Worm (Caenorhabditis elegans) whole organism, young adult: ENCODE measurements around the gene sma-10.

ENCODE experiments used
- B0019.2 ChIP-seq: fragments of 200-800 bp; sonication (Bioruptor generic); conservative IDR thresholded peaks from 2 replicates; pipeline ENCODE4 v1.3.6; 2022; ENCODE audit warnings: missing genetic modification reagents, missing genetic modification characterization, missing compliant biosample characterization
- C06A6.2 ChIP-seq: fragments of 200-800 bp; sonication (Bioruptor generic); conservative IDR thresholded peaks from 2 replicates; pipeline ENCODE4 v1.3.6; 2022; ENCODE audit warnings: missing genetic modification characterization, missing compliant biosample characterization
- D2030.7 ChIP-seq: fragments of 200-800 bp; sonication (Bioruptor generic); IDR thresholded peaks from 2 replicates; pipeline ENCODE4 v1.3.6; 2022; ENCODE audit warnings: missing genetic modification reagents, missing genetic modification characterization, missing compliant biosample characterization
- F22D6.2 ChIP-seq: sonication (generic microtip); optimal IDR thresholded peaks from 2 replicates; lab custom pipeline; 2016; ENCODE audit warnings: mild to moderate bottlenecking, missing genetic modification characterization, missing compliant biosample characterization
- F37B4.10 ChIP-seq: fragments of 200-800 bp; sonication (Bioruptor generic); IDR thresholded peaks from 2 replicates; pipeline ENCODE4 v1.3.6; 2022; ENCODE audit warnings: missing genetic modification characterization, missing compliant biosample characterization
- F52B5.7 ChIP-seq: sonication (generic microtip); optimal IDR thresholded peaks from 2 replicates; lab custom pipeline; 2016; ENCODE audit warnings: mild to moderate bottlenecking, missing genetic modification characterization, missing compliant biosample characterization
- K11D2.4 ChIP-seq: fragments of 200-800 bp; sonication (Bioruptor generic); IDR thresholded peaks from 2 replicates; pipeline ENCODE4 v1.3.6; 2022; ENCODE audit warnings: missing genetic modification reagents, missing genetic modification characterization, missing compliant biosample characterization
- Y79H2A.3 ChIP-seq: fragments of 200-800 bp; sonication (Bioruptor generic); conservative IDR thresholded peaks from 2 replicates; pipeline ENCODE4 v1.3.6; 2022; ENCODE audit warnings: missing genetic modification reagents, missing genetic modification characterization, missing compliant biosample characterization
- Y95B8A.8 ChIP-seq: fragments of 200-800 bp; sonication (Bioruptor generic); IDR thresholded peaks from 2 replicates; pipeline ENCODE4 v1.3.6; 2022; ENCODE audit warnings: missing genetic modification reagents, missing genetic modification characterization, missing compliant biosample characterization
- ZK185.1 ChIP-seq: sonication (generic microtip); optimal IDR thresholded peaks from 2 replicates; lab custom pipeline; 2016; ENCODE audit warnings: mild to moderate bottlenecking, missing genetic modification characterization, missing compliant biosample characterization; ENCODE audit not compliant: poor library complexity, severe bottlenecking
- athp-1 ChIP-seq: sonication (generic microtip); optimal IDR thresholded peaks from 2 replicates; lab custom pipeline; 2017; ENCODE audit warnings: mild to moderate bottlenecking, missing genetic modification characterization, missing compliant biosample characterization
- attf-5 ChIP-seq: fragments of 200-800 bp; sonication (Bioruptor generic); optimal IDR thresholded peaks from 2 replicates; lab custom pipeline; 2018; ENCODE audit warnings: mild to moderate bottlenecking, missing genetic modification characterization, missing compliant biosample characterization
- ccch-3 ChIP-seq: fragments of 200-800 bp; sonication (Bioruptor generic); optimal IDR thresholded peaks from 2 replicates; lab custom pipeline; 2018; ENCODE audit warnings: mild to moderate bottlenecking, missing genetic modification characterization, missing compliant biosample characterization
- cebp-1 ChIP-seq, 2 experiments: fragments of 200-800 bp in 1 of 2; sonication (Bioruptor generic) in 1 of 2; sonication (generic microtip) in 1 of 2; IDR thresholded peaks in 1 of 2; optimal IDR thresholded peaks in 1 of 2; 2 replicates each; pipeline versions ENCODE4 v1.3.6 to Lab custom; 2017 to 2022; ENCODE audit warnings: missing compliant biosample characterization in 2 of 2, missing genetic modification characterization in 2 of 2, mild to moderate bottlenecking in 1 of 2, missing genetic modification reagents in 1 of 2, moderate library complexity in 1 of 2
- cebp-2 ChIP-seq: fragments of 200-800 bp; sonication (Bioruptor generic); IDR thresholded peaks from 2 replicates; pipeline ENCODE4 v1.3.6; 2022; ENCODE audit warnings: missing genetic modification characterization, missing compliant biosample characterization
- ceh-100 ChIP-seq: fragments of 200-800 bp; sonication (Bioruptor generic); IDR thresholded peaks from 2 replicates; pipeline ENCODE4 v1.3.6; 2022; ENCODE audit warnings: missing genetic modification reagents, missing genetic modification characterization, missing compliant biosample characterization
- ceh-40 ChIP-seq: fragments of 200-800 bp; sonication (Bioruptor generic); IDR thresholded peaks from 2 replicates; pipeline ENCODE4 v1.3.6; 2022; ENCODE audit warnings: missing genetic modification characterization, missing compliant biosample characterization
- ceh-79 ChIP-seq: sonication (generic microtip); optimal IDR thresholded peaks from 2 replicates; lab custom pipeline; 2017; ENCODE audit warnings: mild to moderate bottlenecking, missing genetic modification characterization, missing compliant biosample characterization
- dpff-1 ChIP-seq: sonication (generic microtip); optimal IDR thresholded peaks from 2 replicates; lab custom pipeline; 2017; ENCODE audit warnings: mild to moderate bottlenecking, missing genetic modification characterization, missing compliant biosample characterization
- efl-1 ChIP-seq: fragments of 150-350 bp; optimal IDR thresholded peaks from 2 replicates; lab custom pipeline; 2014; ENCODE audit warnings: missing biosample characterization, missing genetic modification reagents, missing genetic modification characterization
- egl-44 ChIP-seq: fragments of 200-800 bp; sonication (Bioruptor generic); IDR thresholded peaks from 2 replicates; pipeline ENCODE4 v1.3.6; 2022; ENCODE audit warnings: missing genetic modification reagents, missing genetic modification characterization, missing compliant biosample characterization
- ekl-4 ChIP-seq: fragments of 200-800 bp; sonication (Bioruptor generic); IDR thresholded peaks from 2 replicates; pipeline ENCODE4 v1.3.6; 2022; ENCODE audit warnings: missing genetic modification reagents, missing genetic modification characterization, missing compliant biosample characterization
- gei-17 ChIP-seq: fragments of 200-800 bp; sonication (Bioruptor generic); optimal IDR thresholded peaks from 2 replicates; lab custom pipeline; 2018; ENCODE audit warnings: mild to moderate bottlenecking, missing genetic modification characterization, missing compliant biosample characterization
- hlh-26 ChIP-seq: fragments of 200-800 bp; sonication (Bioruptor generic); conservative IDR thresholded peaks from 2 replicates; pipeline ENCODE4 v1.3.6; 2022; ENCODE audit warnings: missing genetic modification reagents, missing genetic modification characterization, missing compliant biosample characterization
- hsf-1 ChIP-seq: fragments of 200-800 bp; sonication (Bioruptor generic); IDR thresholded peaks from 2 replicates; pipeline ENCODE4 v1.3.6; 2022; ENCODE audit warnings: missing genetic modification reagents, missing genetic modification characterization, missing compliant biosample characterization
- lag-1 ChIP-seq: fragments of 200-800 bp; sonication (Bioruptor generic); IDR thresholded peaks from 2 replicates; pipeline ENCODE4 v1.3.6; 2022; ENCODE audit warnings: missing genetic modification reagents, missing genetic modification characterization, missing compliant biosample characterization
- let-526 ChIP-seq: fragments of 200-800 bp; sonication (Bioruptor generic); IDR thresholded peaks from 2 replicates; pipeline ENCODE4 v1.3.6; 2022; ENCODE audit warnings: missing genetic modification reagents, missing genetic modification characterization, missing compliant biosample characterization
- lin-40 ChIP-seq: sonication (generic microtip); optimal IDR thresholded peaks from 2 replicates; lab custom pipeline; 2016; ENCODE audit warnings: missing genetic modification characterization, mild to moderate bottlenecking, missing compliant biosample characterization, missing genotype, missing genetic modification reagents
- lin-54 ChIP-seq: fragments of 200-800 bp; sonication (Bioruptor generic); optimal IDR thresholded peaks from 2 replicates; lab custom pipeline; 2018; ENCODE audit warnings: mild to moderate bottlenecking, missing genetic modification characterization, missing compliant biosample characterization
- lsy-27 ChIP-seq: sonication (generic microtip); optimal IDR thresholded peaks from 2 replicates; lab custom pipeline; 2017; ENCODE audit warnings: missing genetic modification characterization, mild to moderate bottlenecking, missing compliant biosample characterization, antibody characterized with exemption, missing genotype, borderline replicate concordance; ENCODE audit not compliant: insufficient read depth
- madf-3 ChIP-seq: fragments of 200-800 bp; sonication (Bioruptor generic); IDR thresholded peaks from 2 replicates; pipeline ENCODE4 v1.3.6; 2022; ENCODE audit warnings: missing genetic modification reagents, missing genetic modification characterization, missing compliant biosample characterization
- mel-28 ChIP-seq: sonication (generic microtip); optimal IDR thresholded peaks from 2 replicates; lab custom pipeline; 2016; ENCODE audit warnings: borderline replicate concordance, mild to moderate bottlenecking, missing genetic modification characterization, missing compliant biosample characterization
- nfya-1 ChIP-seq: sonication (generic microtip); optimal IDR thresholded peaks from 2 replicates; lab custom pipeline; 2017; ENCODE audit warnings: antibody characterized with exemption, missing compliant biosample characterization, missing genetic modification characterization, borderline replicate concordance; ENCODE audit not compliant: insufficient read depth
- nhr-179 ChIP-seq: sonication (generic microtip); optimal IDR thresholded peaks from 2 replicates; lab custom pipeline; 2016; ENCODE audit warnings: mild to moderate bottlenecking, missing genetic modification characterization, missing compliant biosample characterization
- nhr-80 ChIP-seq: sonication (generic microtip); optimal IDR thresholded peaks from 2 replicates; lab custom pipeline; 2016; ENCODE audit warnings: missing genetic modification characterization, missing compliant biosample characterization
- pha-4 ChIP-seq: fragments of 150-350 bp; sonication (generic microtip); optimal IDR thresholded peaks from 2 replicates; lab custom pipeline; 2014; ENCODE audit warnings: missing biosample characterization, missing genetic modification reagents, missing genetic modification characterization
- rcor-1 ChIP-seq: fragments of 200-800 bp; sonication (Bioruptor generic); IDR thresholded peaks from 2 replicates; pipeline ENCODE4 v1.3.6; 2022; ENCODE audit warnings: missing genetic modification reagents, missing genetic modification characterization, missing compliant biosample characterization
- sea-2 ChIP-seq: fragments of 200-800 bp; sonication (Bioruptor generic); IDR thresholded peaks from 2 replicates; pipeline ENCODE4 v1.3.6; 2022; ENCODE audit warnings: missing genetic modification characterization, missing compliant biosample characterization
- snpc-1.3 ChIP-seq: sonication (generic microtip); optimal IDR thresholded peaks from 2 replicates; lab custom pipeline; 2017; ENCODE audit warnings: missing genetic modification characterization, mild to moderate bottlenecking, missing compliant biosample characterization, antibody characterized with exemption, moderate library complexity, missing genotype, missing genetic modification reagents; ENCODE audit not compliant: insufficient read depth
- snpc-3.4 ChIP-seq: sonication (generic microtip); optimal IDR thresholded peaks from 2 replicates; lab custom pipeline; 2017; ENCODE audit warnings: missing genetic modification characterization, mild to moderate bottlenecking, missing compliant biosample characterization, antibody characterized with exemption, moderate library complexity, missing genotype, missing genetic modification reagents
- somi-1 ChIP-seq: fragments of 200-800 bp; sonication (Bioruptor generic); optimal IDR thresholded peaks from 2 replicates; lab custom pipeline; 2018; ENCODE audit warnings: mild to moderate bottlenecking, missing genetic modification characterization, missing compliant biosample characterization
- tlf-1 ChIP-seq: fragments of 200-800 bp; sonication (Bioruptor generic); optimal IDR thresholded peaks from 2 replicates; lab custom pipeline; 2018; ENCODE audit warnings: mild to moderate bottlenecking, missing genetic modification characterization, missing compliant biosample characterization
- unc-130 ChIP-seq: sonication (generic microtip); optimal IDR thresholded peaks from 2 replicates; lab custom pipeline; 2016; ENCODE audit warnings: missing genetic modification reagents, missing genetic modification characterization, missing compliant biosample characterization
- unc-62 ChIP-seq: fragments of 150-350 bp; optimal IDR thresholded peaks from 2 replicates; lab custom pipeline; 2014; ENCODE audit warnings: missing biosample characterization, missing genetic modification reagents, missing genetic modification characterization
- zfh-2 ChIP-seq: fragments of 200-800 bp; sonication (Bioruptor generic); conservative IDR thresholded peaks from 2 replicates; pipeline ENCODE4 v1.3.6; 2022; ENCODE audit warnings: missing genetic modification reagents, missing genetic modification characterization, missing compliant biosample characterization
- ztf-22 ChIP-seq: fragments of 200-800 bp; sonication (Bioruptor generic); optimal IDR thresholded peaks from 2 replicates; lab custom pipeline; 2018; ENCODE audit warnings: mild to moderate bottlenecking, missing genetic modification characterization, moderate library complexity, missing compliant biosample characterization
- ztf-25 ChIP-seq: fragments of 200-800 bp; sonication (Bioruptor generic); IDR thresholded peaks from 2 replicates; pipeline ENCODE4 v1.3.6; 2022; ENCODE audit warnings: missing genetic modification reagents, missing genetic modification characterization, missing compliant biosample characterization
- ztf-3 ChIP-seq: fragments of 200-800 bp; sonication (Bioruptor generic); optimal IDR thresholded peaks from 2 replicates; lab custom pipeline; 2018; ENCODE audit warnings: mild to moderate bottlenecking, missing genetic modification characterization, missing compliant biosample characterization

The sma-10 gene

ce11 chrIV:255379-255857 is 18.8 kb upstream of the sma-10 start, which contains the start of gene rcat-1 (continued):
- TF ChIP-seq ztf-22 (GFP tag; lab: Kevin White, UChicago) (no peak), snpc-1.3 (tag; lab: Kevin White, UChicago) (no peak), mel-28 (tag; lab: Kevin White, UChicago) (no peak), hsf-1 (no peak), sea-2 (no peak), F37B4.10 (no peak), athp-1 (tag; lab: Kevin White, UChicago) (peak; percentile 23), ceh-100 (peak; percentile 16; the same call in 1 of the 2 replicates), gei-17 (GFP tag; lab: Kevin White, UChicago) (no peak), B0019.2 (GFP tag; lab: Robert Waterston, UW) (no peak), dpff-1 (tag; lab: Kevin White, UChicago) (no peak), somi-1 (GFP tag; lab: Kevin White, UChicago) (no peak), efl-1 (peak; percentile 75), zfh-2 (GFP tag; lab: Robert Waterston, UW) (no peak), tlf-1 (GFP tag; lab: Kevin White, UChicago) (no peak), ccch-3 (GFP tag; lab: Kevin White, UChicago) (no peak), lsy-27 (no peak), F52B5.7 (tag; lab: Kevin White, UChicago) (no peak), nhr-80 (tag; lab: Kevin White, UChicago) (no peak), hlh-26 (GFP tag; lab: Robert Waterston, UW) (no peak), F22D6.2 (tag; lab: Kevin White, UChicago) (no peak), cebp-1 (GFP tag; IDR thresholded peaks at IDR 0.05; lab: Robert Waterston, UW) (no peak), cebp-1 (tag; optimal IDR thresholded peaks at IDR 0.05; lab: Kevin White, UChicago) (no peak), ztf-3 (GFP tag; lab: Kevin White, UChicago) (no peak), attf-5 (GFP tag; lab: Kevin White, UChicago) (peak; percentile 77), K11D2.4 (GFP tag; lab: Robert Waterston, UW) (no peak), nhr-179 (no peak), Y95B8A.8 (no peak), ceh-40 (GFP tag; lab: Robert Waterston, UW) (no peak), unc-62 (GFP tag; lab: Kevin White, UChicago) (peak; percentile 47), rcor-1 (GFP tag; lab: Robert Waterston, UW) (peak; percentile 17; the same call in 1 of the 2 replicates), C06A6.2 (GFP tag; lab: Robert Waterston, UW) (no peak), Y79H2A.3 (no peak), lin-40 (tag; lab: Kevin White, UChicago) (peak; percentile 28), lag-1 (GFP tag; lab: Robert Waterston, UW) (no peak), pha-4 (tag; lab: Kevin White, UChicago) (no peak), ztf-25 (GFP tag; lab: Robert Waterston, UW) (no peak), lin-54 (peak; percentile 89), D2030.7 (GFP tag; lab: Robert Waterston, UW) (peak; percentile 77), ceh-79 (no peak), nfya-1 (tag; lab: Kevin White, UChicago) (no peak), egl-44 (GFP tag; lab: Robert Waterston, UW) (no peak), madf-3 (GFP tag; lab: Robert Waterston, UW) (peak; percentile 99), ekl-4 (GFP tag; lab: Robert Waterston, UW) (peak; percentile 68), let-526 (GFP tag; lab: Robert Waterston, UW) (no peak), ZK185.1 (tag; lab: Kevin White, UChicago) (no peak), cebp-2 (no peak), snpc-3.4 (no peak), unc-130 (GFP tag; lab: Kevin White, UChicago) (no peak)
